Fruit fly (Drosophila melanogaster): ENCODE results near the gene Mrp5.

Mrp5 gene

dm6 chr3R:19875118-19875887, at the start of gene Mrp5:
Gene Mrp5 (minus strand): TSS chr3R:19875678.
- no peak for TF ChIP-seq CG17801 (GFP tag; optimal IDR thresholded peaks at IDR 0.05; ENCODE audit: partially characterized antibody)

dm6 chr3R:19925271-19925670, 49.8 kb upstream of the Mrp5 start, which contains the start of gene CG4462:
Gene CG4462 (minus strand): TSS chr3R:19925371.
- no peak for TF ChIP-seq CG17801 (GFP tag; optimal IDR thresholded peaks at IDR 0.05; ENCODE audit: partially characterized antibody)

- TF ChIP-seq CG17801 (GFP tag; optimal IDR thresholded peaks at IDR 0.05; ENCODE audit: partially characterized antibody) = peak; percentile 4
Observed at dm6 chr3R:19924331-19924730, 48.9 kb upstream of the Mrp5 start.

- TF ChIP-seq CG17801 (GFP tag; optimal IDR thresholded peaks at IDR 0.05; ENCODE audit: partially characterized antibody) = no peak
Observed at dm6 chr3R:19918207-19918606, 42.7 kb upstream of the Mrp5 start, which contains the start of gene CG4770. Gene CG4770 (plus strand): TSS chr3R:19918507.

- no peak for TF ChIP-seq CG17801 (GFP tag; optimal IDR thresholded peaks at IDR 0.05; ENCODE audit: partially characterized antibody)
Observed at dm6 chr3R:19917739-19918138, 42.3 kb upstream of the Mrp5 start, which contains the start of gene CG4465. Gene CG4465 (minus strand): TSS chr3R:19917839.

DNA sequence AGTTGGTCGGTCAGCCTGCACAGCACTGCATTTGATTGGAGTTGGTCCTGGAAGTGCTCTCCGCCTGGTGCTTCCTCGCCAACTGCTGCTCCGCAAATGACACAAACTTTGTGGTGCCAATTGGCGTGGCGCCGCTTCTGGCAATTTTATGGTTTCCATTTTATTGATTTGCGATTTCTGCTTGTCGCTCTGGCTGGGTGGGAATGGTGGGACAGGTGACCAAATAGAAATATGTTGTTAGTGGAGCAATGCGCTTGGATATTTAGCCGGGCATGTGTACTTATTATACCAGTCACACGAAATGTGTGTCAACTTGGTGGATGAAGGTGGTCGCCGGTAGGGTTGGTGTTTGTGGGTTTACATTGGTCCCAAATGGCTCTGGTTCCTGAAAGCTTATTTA, 39.8 kb upstream of the Mrp5 start, which contains the start of the genes Xport-A and Xport-B:
TSS of gene Xport-A (minus strand) at position 101 of the 400 bp plus-strand sequence.
TSS of gene Xport-B (minus strand) at position 101 of the 400 bp plus-strand sequence.
- TF ChIP-seq CG17801 (GFP tag; optimal IDR thresholded peaks at IDR 0.05; ENCODE audit: partially characterized antibody) = no peak

- TF ChIP-seq CG17801 (GFP tag; optimal IDR thresholded peaks at IDR 0.05; ENCODE audit: partially characterized antibody) = no peak
Observed at dm6 chr3R:19911030-19911429, 35.6 kb upstream of the Mrp5 start.

- no peak for TF ChIP-seq CG17801 (GFP tag; optimal IDR thresholded peaks at IDR 0.05; ENCODE audit: partially characterized antibody)
Observed at dm6 chr3R:19910302-19911029, 35.0 kb upstream of the Mrp5 start.

DNA sequence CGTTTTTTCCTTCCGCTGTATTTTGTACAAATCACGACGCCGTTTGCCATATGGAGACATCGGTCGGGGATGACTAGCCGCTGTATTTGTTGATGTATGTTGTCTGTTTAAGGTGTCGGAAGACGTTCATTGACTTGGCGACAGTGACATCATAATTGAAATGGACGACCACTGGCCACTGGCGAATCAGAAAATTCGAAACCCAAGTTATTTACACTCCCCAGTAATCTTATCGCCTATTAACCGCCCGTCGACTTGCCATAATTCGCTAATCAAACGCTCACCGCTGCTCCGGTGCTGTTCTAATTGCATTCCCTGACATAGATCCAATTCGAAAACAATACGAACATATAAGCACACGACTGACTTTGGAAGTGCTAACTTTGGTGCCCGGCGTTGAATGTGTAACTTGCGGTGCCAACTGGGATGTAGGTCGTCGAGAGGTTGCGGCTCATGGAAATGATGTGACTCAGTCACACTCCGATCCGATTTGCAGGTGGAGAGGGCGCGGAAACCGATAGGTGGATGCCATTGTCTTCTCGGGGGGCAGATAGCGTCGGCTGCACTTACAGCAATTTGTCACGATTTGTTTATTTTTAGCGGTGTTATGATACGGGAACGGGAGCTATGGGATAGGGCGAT, 34.2 kb upstream of the Mrp5 start:
- no peak for TF ChIP-seq CG17801 (GFP tag; optimal IDR thresholded peaks at IDR 0.05; ENCODE audit: partially characterized antibody)

DNA sequence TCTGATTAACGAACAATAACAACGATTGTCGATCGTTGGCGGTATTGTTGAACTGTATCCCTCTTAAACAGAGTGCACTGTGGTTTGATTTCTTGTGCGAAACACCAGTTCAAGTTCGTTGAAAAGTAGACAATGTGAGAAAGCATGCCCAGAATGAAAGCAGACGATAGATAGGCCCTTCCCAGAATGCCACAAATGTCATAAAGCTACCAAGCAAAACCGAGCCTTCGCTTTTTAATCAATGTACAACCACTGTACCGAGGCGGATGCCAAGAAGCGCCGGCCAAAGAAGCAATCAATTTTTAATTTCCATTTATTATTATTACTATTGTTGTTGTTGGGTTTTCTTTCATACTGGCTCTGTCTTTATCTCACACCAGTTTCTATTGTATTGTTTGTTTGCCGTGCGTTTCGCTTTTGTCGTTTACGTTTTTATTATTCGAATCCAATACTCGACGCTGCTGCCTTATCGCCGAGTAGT, 33.4 kb upstream of the Mrp5 start:
- no peak for TF ChIP-seq CG17801 (GFP tag; optimal IDR thresholded peaks at IDR 0.05; ENCODE audit: partially characterized antibody)

DNA sequence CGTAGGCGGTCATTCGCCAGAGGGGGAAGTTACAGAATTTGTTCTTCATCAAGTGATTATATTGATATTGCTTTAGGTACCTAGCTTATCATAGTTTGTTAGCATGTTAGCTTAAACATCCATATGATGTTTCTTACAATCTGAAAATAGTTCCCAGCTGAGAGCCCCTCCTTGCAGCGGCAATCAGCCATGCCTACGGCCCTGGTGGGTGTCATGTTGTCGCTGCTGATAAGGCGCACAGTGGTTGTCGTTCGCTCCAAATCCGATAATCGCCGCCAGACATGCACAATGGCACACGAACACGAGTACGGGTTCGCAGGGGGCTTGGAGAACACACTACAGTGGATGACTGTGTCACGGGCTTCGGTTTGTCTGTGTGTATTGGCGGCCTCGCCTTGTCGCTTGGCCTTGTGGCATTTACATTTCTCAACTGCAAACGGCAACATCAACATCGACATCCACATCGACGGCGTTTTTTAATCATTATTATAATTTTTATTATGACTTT, 30.5 kb upstream of the Mrp5 start:
- TF ChIP-seq CG17801 (GFP tag; optimal IDR thresholded peaks at IDR 0.05; ENCODE audit: partially characterized antibody) = peak; percentile 47

- peak; percentile 72 for TF ChIP-seq CG17801 (GFP tag; optimal IDR thresholded peaks at IDR 0.05; ENCODE audit: partially characterized antibody)
Observed at dm6 chr3R:19904865-19905373, 29.4 kb upstream of the Mrp5 start, which contains the start of the genes Surf6 and RhoGAP92B. Gene Surf6 (minus strand): TSS chr3R:19904868. Gene RhoGAP92B (plus strand): TSS chr3R:19905164.

- peak; percentile 54 for TF ChIP-seq CG17801 (GFP tag; optimal IDR thresholded peaks at IDR 0.05; ENCODE audit: partially characterized antibody)
Observed at dm6 chr3R:19902926-19903739, 27.7 kb upstream of the Mrp5 start, which contains the start of gene ClpX. Gene ClpX (minus strand): TSS chr3R:19903689.

dm6 chr3R:19902328-19902727, 26.9 kb upstream of the Mrp5 start:
- no peak for TF ChIP-seq CG17801 (GFP tag; optimal IDR thresholded peaks at IDR 0.05; ENCODE audit: partially characterized antibody)

Measured in ovary, adult (tissue).